Fruit fly (Drosophila melanogaster): ENCODE measurements around the gene pkaap.

- TF ChIP-seq cyc (GFP tag; optimal IDR thresholded peaks at IDR 0.05) (peak; percentile 45), Sox102F (GFP tag; optimal IDR thresholded peaks at IDR 0.05) (peak; percentile 65), OdsH (GFP tag; optimal IDR thresholded peaks at IDR 0.05) (peak; percentile 67), ss (GFP tag; optimal IDR thresholded peaks at IDR 0.05) (peak; percentile 58 to 60), achi (GFP tag; optimal IDR thresholded peaks at IDR 0.05) (peak; percentile 84)
Observed at dm6 chr2L:16286360-16287005, 1.6 kb upstream of the pkaap start.
